Worm (Caenorhabditis elegans): ENCODE data around the gene K10C9.7.

Gene K10C9.7

ce11 chrV:1074946-1075345 is 7.6 kb upstream of the K10C9.7 start, which contains the start of gene K10C9.1:
K10C9.1 (plus strand) TSS chrV:1075246.
- TF ChIP-seq tbx-11 (GFP tag; IDR thresholded peaks at IDR 0.05) (no peak), sea-1 (GFP tag; conservative IDR thresholded peaks at IDR 0.05) (no peak)

DNA sequence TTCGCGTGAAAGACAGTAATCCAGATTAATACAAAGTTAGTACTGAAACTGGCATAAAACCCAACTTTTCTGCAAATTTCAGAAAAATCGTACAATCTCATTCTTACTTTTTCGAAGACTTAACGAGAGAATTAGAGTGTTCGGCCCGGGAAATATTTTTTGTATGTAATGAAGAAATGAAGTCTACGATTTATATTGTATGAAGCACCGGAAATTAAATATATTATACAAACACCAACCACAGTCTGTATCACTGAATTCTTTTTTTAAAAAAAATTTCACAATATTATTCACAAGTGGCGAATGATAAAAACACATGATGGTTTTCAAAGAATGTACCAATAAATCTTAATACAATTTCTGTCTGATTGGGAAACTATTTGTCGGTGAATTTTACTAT is 2.9 kb downstream of the K10C9.7 start, which contains the start of gene str-67:
Gene str-67, minus strand, starts transcription at position 101 of the 400 bp plus-strand sequence.
- TF ChIP-seq F13C5.2 (tag; optimal IDR thresholded peaks at IDR 0.05) = no peak
- TF ChIP-seq tbx-11 (GFP tag; IDR thresholded peaks at IDR 0.05) = no peak
- TF ChIP-seq hmg-4 (GFP tag; optimal IDR thresholded peaks at IDR 0.05) = no peak
- no peak for TF ChIP-seq ceh-36 (tag; optimal IDR thresholded peaks at IDR 0.05)
- no peak for TF ChIP-seq tra-4 (tag; optimal IDR thresholded peaks at IDR 0.05)

ce11 chrV:1061295-1061694 is 6.1 kb downstream of the K10C9.7 start, which contains the start of gene rnst-2:
rnst-2 (plus strand) TSS chrV:1061595.
- no peak for TF ChIP-seq scrt-1 (GFP tag; IDR thresholded peaks at IDR 0.05)
- TF ChIP-seq pes-1 (GFP tag; IDR thresholded peaks at IDR 0.05) = no peak
- no peak for TF ChIP-seq hnd-1 (tag; optimal IDR thresholded peaks at IDR 0.05)
- TF ChIP-seq tbx-37 (GFP tag; conservative IDR thresholded peaks at IDR 0.05) = no peak
- TF ChIP-seq ceh-36 (tag; optimal IDR thresholded peaks at IDR 0.05) = no peak
- TF ChIP-seq ama-1 (optimal IDR thresholded peaks at IDR 0.05) = no peak
- no peak for TF ChIP-seq ets-7 (tag; optimal IDR thresholded peaks at IDR 0.05)
- TF ChIP-seq hmg-4 (GFP tag; optimal IDR thresholded peaks at IDR 0.05) = no peak
- TF ChIP-seq sea-1 (GFP tag; conservative IDR thresholded peaks at IDR 0.05) = no peak
- TF ChIP-seq flt-1 (GFP tag; IDR thresholded peaks at IDR 0.05) = no peak
- TF ChIP-seq tra-4 (tag; optimal IDR thresholded peaks at IDR 0.05) = no peak

- TF ChIP-seq flt-1 (GFP tag; IDR thresholded peaks at IDR 0.05) = no peak
- TF ChIP-seq ceh-36 (tag; optimal IDR thresholded peaks at IDR 0.05) = no peak
- no peak for TF ChIP-seq hmg-4 (GFP tag; optimal IDR thresholded peaks at IDR 0.05)
- TF ChIP-seq sea-1 (GFP tag; conservative IDR thresholded peaks at IDR 0.05) = no peak
- no peak for TF ChIP-seq hnd-1 (tag; optimal IDR thresholded peaks at IDR 0.05)
- TF ChIP-seq ets-7 (tag; optimal IDR thresholded peaks at IDR 0.05) = no peak
- TF ChIP-seq scrt-1 (GFP tag; IDR thresholded peaks at IDR 0.05) = no peak
- no peak for TF ChIP-seq ceh-13 (GFP tag; optimal IDR thresholded peaks at IDR 0.05)
- no peak for TF ChIP-seq tbx-37 (GFP tag; conservative IDR thresholded peaks at IDR 0.05)
- no peak for TF ChIP-seq ama-1 (optimal IDR thresholded peaks at IDR 0.05)
- TF ChIP-seq tra-4 (tag; optimal IDR thresholded peaks at IDR 0.05) = no peak
- no peak for TF ChIP-seq B0310.2 (tag; optimal IDR thresholded peaks at IDR 0.05)
- TF ChIP-seq hmbx-1 (tag; optimal IDR thresholded peaks at IDR 0.05) = no peak
- no peak for TF ChIP-seq pes-1 (GFP tag; IDR thresholded peaks at IDR 0.05)
- TF ChIP-seq F13C5.2 (tag; optimal IDR thresholded peaks at IDR 0.05) = no peak
- TF ChIP-seq aly-1 (tag; optimal IDR thresholded peaks at IDR 0.05) = no peak
- no peak for TF ChIP-seq tbx-11 (GFP tag; IDR thresholded peaks at IDR 0.05)
Measured at ce11 chrV:1060219-1060863, 7.0 kb downstream of the K10C9.7 start.

ce11 chrV:1053385-1053784 is 14.0 kb downstream of the K10C9.7 start:
- no peak for TF ChIP-seq ama-1 (optimal IDR thresholded peaks at IDR 0.05)
- no peak for TF ChIP-seq F13C5.2 (tag; optimal IDR thresholded peaks at IDR 0.05)
- no peak for TF ChIP-seq tra-4 (tag; optimal IDR thresholded peaks at IDR 0.05)
- no peak for TF ChIP-seq ceh-13 (GFP tag; optimal IDR thresholded peaks at IDR 0.05)
- TF ChIP-seq scrt-1 (GFP tag; IDR thresholded peaks at IDR 0.05) = no peak
- TF ChIP-seq tbx-37 (GFP tag; conservative IDR thresholded peaks at IDR 0.05) = no peak
- no peak for TF ChIP-seq flt-1 (GFP tag; IDR thresholded peaks at IDR 0.05)
- TF ChIP-seq ceh-36 (tag; optimal IDR thresholded peaks at IDR 0.05) = no peak
- TF ChIP-seq aly-1 (tag; optimal IDR thresholded peaks at IDR 0.05) = no peak
- TF ChIP-seq tbx-11 (GFP tag; IDR thresholded peaks at IDR 0.05) = no peak
- no peak for TF ChIP-seq hmg-4 (GFP tag; optimal IDR thresholded peaks at IDR 0.05)
- no peak for TF ChIP-seq ets-7 (tag; optimal IDR thresholded peaks at IDR 0.05)
- no peak for TF ChIP-seq hnd-1 (tag; optimal IDR thresholded peaks at IDR 0.05)
- TF ChIP-seq B0310.2 (tag; optimal IDR thresholded peaks at IDR 0.05) = no peak
- TF ChIP-seq hmbx-1 (tag; optimal IDR thresholded peaks at IDR 0.05) = no peak
- TF ChIP-seq sea-1 (GFP tag; conservative IDR thresholded peaks at IDR 0.05) = no peak
- TF ChIP-seq pes-1 (GFP tag; IDR thresholded peaks at IDR 0.05) = no peak

ce11 chrV:1052559-1053064 is 14.8 kb downstream of the K10C9.7 start, which contains the start of gene K10C9.4:
K10C9.4 (minus strand) TSS chrV:1053014.
- TF ChIP-seq pes-1 (GFP tag; IDR thresholded peaks at IDR 0.05) (no peak), ceh-36 (tag; optimal IDR thresholded peaks at IDR 0.05) (peak; percentile 77)

DNA sequence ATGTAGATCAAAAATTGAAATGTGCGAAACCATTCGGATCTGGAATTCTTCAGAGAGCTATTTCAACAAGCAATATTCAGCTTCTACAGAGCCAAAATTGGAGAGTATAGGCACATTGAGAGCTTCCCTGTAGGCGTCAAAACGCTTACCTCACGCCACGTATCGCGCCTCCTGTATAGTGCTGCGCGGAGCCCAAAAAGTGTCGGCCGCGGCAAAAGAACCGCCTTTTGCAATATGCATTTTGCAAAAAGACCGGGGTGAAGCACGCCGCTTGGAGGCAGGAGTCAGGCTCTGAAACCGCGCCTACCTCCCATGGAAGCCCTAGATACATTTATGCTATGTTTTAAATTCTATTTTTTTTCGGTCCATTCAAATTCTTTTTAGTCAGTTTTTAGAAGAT is 15.7 kb downstream of the K10C9.7 start:
- TF ChIP-seq tra-4 (tag; optimal IDR thresholded peaks at IDR 0.05) (no peak), tbx-37 (GFP tag; conservative IDR thresholded peaks at IDR 0.05) (no peak), hmg-4 (GFP tag; optimal IDR thresholded peaks at IDR 0.05) (no peak), tbx-11 (GFP tag; IDR thresholded peaks at IDR 0.05) (no peak), scrt-1 (GFP tag; IDR thresholded peaks at IDR 0.05) (no peak), sea-1 (GFP tag; conservative IDR thresholded peaks at IDR 0.05) (no peak), ets-7 (tag; optimal IDR thresholded peaks at IDR 0.05) (no peak), aly-1 (tag; optimal IDR thresholded peaks at IDR 0.05) (no peak), flt-1 (GFP tag; IDR thresholded peaks at IDR 0.05) (no peak)

DNA sequence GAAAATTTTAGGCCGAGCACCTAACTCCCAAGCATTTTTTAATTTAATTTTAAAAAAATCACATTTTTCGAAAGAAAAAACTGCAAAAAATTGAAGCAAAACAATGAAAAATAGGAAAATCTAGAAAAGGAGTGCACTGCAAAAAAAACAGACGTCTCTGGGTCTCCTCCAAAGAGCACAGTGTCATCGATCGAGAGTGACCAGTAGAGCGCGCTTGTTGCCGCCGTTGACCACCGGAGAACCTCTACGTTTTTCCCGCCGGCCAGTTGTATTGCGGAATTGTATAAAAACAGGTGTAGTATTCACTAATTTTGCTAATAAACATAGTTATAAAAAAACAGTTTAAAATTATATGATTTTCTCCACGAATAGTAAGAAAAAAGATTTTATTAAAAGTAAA is 18.0 kb downstream of the K10C9.7 start:
- TF ChIP-seq aly-1 (tag; optimal IDR thresholded peaks at IDR 0.05) (no peak), ets-7 (tag; optimal IDR thresholded peaks at IDR 0.05) (no peak), tbx-11 (GFP tag; IDR thresholded peaks at IDR 0.05) (no peak), ceh-13 (GFP tag; optimal IDR thresholded peaks at IDR 0.05) (no peak), hmbx-1 (tag; optimal IDR thresholded peaks at IDR 0.05) (no peak), flt-1 (GFP tag; IDR thresholded peaks at IDR 0.05) (no peak), hnd-1 (tag; optimal IDR thresholded peaks at IDR 0.05) (no peak), sea-1 (GFP tag; conservative IDR thresholded peaks at IDR 0.05) (no peak), tbx-37 (GFP tag; conservative IDR thresholded peaks at IDR 0.05) (no peak), ceh-36 (tag; optimal IDR thresholded peaks at IDR 0.05) (no peak), ama-1 (optimal IDR thresholded peaks at IDR 0.05) (no peak), pes-1 (GFP tag; IDR thresholded peaks at IDR 0.05) (no peak), tra-4 (tag; optimal IDR thresholded peaks at IDR 0.05) (no peak), F13C5.2 (tag; optimal IDR thresholded peaks at IDR 0.05) (no peak), B0310.2 (tag; optimal IDR thresholded peaks at IDR 0.05) (no peak)
